Worm (Caenorhabditis elegans): ENCODE data around the gene clec-177.

Gene clec-177

DNA sequence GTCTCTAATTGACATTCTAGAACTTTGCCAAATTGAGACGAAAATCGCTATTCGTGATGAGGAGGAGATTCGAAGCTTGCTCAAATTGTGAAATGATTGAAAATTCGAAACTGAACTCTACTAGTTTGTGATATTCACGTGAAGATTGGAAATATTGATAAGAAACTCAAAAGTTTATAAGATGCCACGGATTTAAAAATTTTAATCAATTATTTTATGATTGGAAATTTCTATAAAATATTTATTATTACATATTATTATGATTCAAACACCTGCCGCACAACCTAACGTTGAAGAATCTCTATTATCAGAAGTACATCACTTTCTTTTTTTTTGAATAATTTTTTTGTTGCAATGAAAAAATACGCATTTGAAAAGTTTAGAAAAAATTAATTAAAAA lies 2.2 kb downstream of the clec-177 start, which contains the start of gene E03H12.7:
Gene E03H12.7 (minus strand): TSS at position 101 of the 400 bp plus-strand sequence.
- TF ChIP-seq ama-1 (optimal IDR thresholded peaks at IDR 0.05) (no peak), tbx-37 (GFP tag; conservative IDR thresholded peaks at IDR 0.05) (no peak), hmbx-1 (tag; optimal IDR thresholded peaks at IDR 0.05) (no peak), aly-1 (tag; optimal IDR thresholded peaks at IDR 0.05) (no peak), hmg-4 (GFP tag; optimal IDR thresholded peaks at IDR 0.05) (no peak), tbx-11 (GFP tag; IDR thresholded peaks at IDR 0.05) (no peak)

ce11 chrIV:4992089-4992488 lies 5.7 kb downstream of the clec-177 start, which contains the start of gene str-162:
Gene str-162 (plus strand): TSS chrIV:4992389.
- TF ChIP-seq hnd-1 (tag; optimal IDR thresholded peaks at IDR 0.05), result no peak
- no peak for TF ChIP-seq flt-1 (GFP tag; IDR thresholded peaks at IDR 0.05)
- TF ChIP-seq sea-1 (GFP tag; conservative IDR thresholded peaks at IDR 0.05), result no peak
- no peak for TF ChIP-seq aly-1 (tag; optimal IDR thresholded peaks at IDR 0.05)
- TF ChIP-seq hmg-4 (GFP tag; optimal IDR thresholded peaks at IDR 0.05), result no peak
- TF ChIP-seq B0310.2 (tag; optimal IDR thresholded peaks at IDR 0.05), result no peak
- TF ChIP-seq tbx-37 (GFP tag; conservative IDR thresholded peaks at IDR 0.05), result no peak
- no peak for TF ChIP-seq ama-1 (optimal IDR thresholded peaks at IDR 0.05)

- no peak for TF ChIP-seq hnd-1 (tag; optimal IDR thresholded peaks at IDR 0.05)
- no peak for TF ChIP-seq scrt-1 (GFP tag; IDR thresholded peaks at IDR 0.05)
- no peak for TF ChIP-seq sea-1 (GFP tag; conservative IDR thresholded peaks at IDR 0.05)
- TF ChIP-seq tbx-11 (GFP tag; IDR thresholded peaks at IDR 0.05), result no peak
- TF ChIP-seq ets-7 (tag; optimal IDR thresholded peaks at IDR 0.05), result no peak
- no peak for TF ChIP-seq hmg-4 (GFP tag; optimal IDR thresholded peaks at IDR 0.05)
- no peak for TF ChIP-seq tbx-37 (GFP tag; conservative IDR thresholded peaks at IDR 0.05)
- TF ChIP-seq ceh-36 (tag; optimal IDR thresholded peaks at IDR 0.05), result no peak
- no peak for TF ChIP-seq flt-1 (GFP tag; IDR thresholded peaks at IDR 0.05)
- TF ChIP-seq tra-4 (tag; optimal IDR thresholded peaks at IDR 0.05), result no peak
- TF ChIP-seq aly-1 (tag; optimal IDR thresholded peaks at IDR 0.05), result no peak
- TF ChIP-seq B0310.2 (tag; optimal IDR thresholded peaks at IDR 0.05), result no peak
- no peak for TF ChIP-seq ama-1 (optimal IDR thresholded peaks at IDR 0.05)
Observed at ce11 chrIV:4993128-4993527, 6.8 kb downstream of the clec-177 start.

- TF ChIP-seq F13C5.2 (tag; optimal IDR thresholded peaks at IDR 0.05), result no peak
- TF ChIP-seq tbx-11 (GFP tag; IDR thresholded peaks at IDR 0.05), result no peak
- no peak for TF ChIP-seq hnd-1 (tag; optimal IDR thresholded peaks at IDR 0.05)
- no peak for TF ChIP-seq ama-1 (optimal IDR thresholded peaks at IDR 0.05)
- no peak for TF ChIP-seq ceh-36 (tag; optimal IDR thresholded peaks at IDR 0.05)
- TF ChIP-seq flt-1 (GFP tag; IDR thresholded peaks at IDR 0.05), result no peak
- TF ChIP-seq hmbx-1 (tag; optimal IDR thresholded peaks at IDR 0.05), result no peak
- TF ChIP-seq aly-1 (tag; optimal IDR thresholded peaks at IDR 0.05), result no peak
Observed at ce11 chrIV:4995842-4996241, 9.5 kb downstream of the clec-177 start, which contains the start of gene ssq-2. Gene ssq-2 (plus strand): TSS chrIV:4996142.

ce11 chrIV:4996956-4997355 lies 10.6 kb downstream of the clec-177 start:
- TF ChIP-seq hnd-1 (tag; optimal IDR thresholded peaks at IDR 0.05) (no peak), aly-1 (tag; optimal IDR thresholded peaks at IDR 0.05) (no peak), ceh-13 (GFP tag; optimal IDR thresholded peaks at IDR 0.05) (no peak), F13C5.2 (tag; optimal IDR thresholded peaks at IDR 0.05) (no peak), tra-4 (tag; optimal IDR thresholded peaks at IDR 0.05) (no peak), ama-1 (optimal IDR thresholded peaks at IDR 0.05) (no peak), tbx-37 (GFP tag; conservative IDR thresholded peaks at IDR 0.05) (no peak), hmg-4 (GFP tag; optimal IDR thresholded peaks at IDR 0.05) (no peak), sea-1 (GFP tag; conservative IDR thresholded peaks at IDR 0.05) (no peak), B0310.2 (tag; optimal IDR thresholded peaks at IDR 0.05) (no peak), tbx-11 (GFP tag; IDR thresholded peaks at IDR 0.05) (no peak), pes-1 (GFP tag; IDR thresholded peaks at IDR 0.05) (no peak), flt-1 (GFP tag; IDR thresholded peaks at IDR 0.05) (no peak), ets-7 (tag; optimal IDR thresholded peaks at IDR 0.05) (no peak), ceh-36 (tag; optimal IDR thresholded peaks at IDR 0.05) (no peak), hmbx-1 (tag; optimal IDR thresholded peaks at IDR 0.05) (no peak), scrt-1 (GFP tag; IDR thresholded peaks at IDR 0.05) (no peak)

- TF ChIP-seq F13C5.2 (tag; optimal IDR thresholded peaks at IDR 0.05) (no peak), tbx-37 (GFP tag; conservative IDR thresholded peaks at IDR 0.05) (no peak), hmbx-1 (tag; optimal IDR thresholded peaks at IDR 0.05) (no peak), tra-4 (tag; optimal IDR thresholded peaks at IDR 0.05) (no peak), hnd-1 (tag; optimal IDR thresholded peaks at IDR 0.05) (no peak), sea-1 (GFP tag; conservative IDR thresholded peaks at IDR 0.05) (no peak), ama-1 (optimal IDR thresholded peaks at IDR 0.05) (no peak), aly-1 (tag; optimal IDR thresholded peaks at IDR 0.05) (no peak), scrt-1 (GFP tag; IDR thresholded peaks at IDR 0.05) (no peak), ceh-13 (GFP tag; optimal IDR thresholded peaks at IDR 0.05) (no peak), pes-1 (GFP tag; IDR thresholded peaks at IDR 0.05) (no peak), ets-7 (tag; optimal IDR thresholded peaks at IDR 0.05) (no peak), hmg-4 (GFP tag; optimal IDR thresholded peaks at IDR 0.05) (no peak), tbx-11 (GFP tag; IDR thresholded peaks at IDR 0.05) (no peak), B0310.2 (tag; optimal IDR thresholded peaks at IDR 0.05) (no peak), ceh-36 (tag; optimal IDR thresholded peaks at IDR 0.05) (no peak), flt-1 (GFP tag; IDR thresholded peaks at IDR 0.05) (no peak)
Observed at ce11 chrIV:5002448-5002847, 16.1 kb downstream of the clec-177 start, which contains the start of gene pes-1. Gene pes-1 (plus strand): TSS chrIV:5002748.

DNA sequence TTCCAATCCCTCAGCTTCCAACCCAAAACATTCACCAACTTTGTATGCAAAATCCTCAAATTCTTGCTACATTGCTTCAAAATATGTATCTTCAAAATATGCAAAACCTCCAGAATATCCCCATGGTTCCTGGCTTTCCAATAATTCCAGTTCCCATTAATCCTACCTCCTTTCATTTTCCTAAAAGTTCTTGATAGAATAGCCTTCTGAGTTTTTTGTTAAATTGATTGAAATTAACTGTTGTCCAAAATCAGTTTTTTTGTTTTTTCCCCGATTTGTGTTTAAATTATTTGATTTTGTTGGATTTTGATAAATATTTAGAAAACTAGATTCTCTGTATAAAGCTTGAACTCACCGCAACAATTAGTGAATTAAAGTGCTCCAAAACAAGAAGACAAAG lies 18.8 kb downstream of the clec-177 start:
- TF ChIP-seq pes-1 (GFP tag; IDR thresholded peaks at IDR 0.05) (no peak), sea-1 (GFP tag; conservative IDR thresholded peaks at IDR 0.05) (no peak), ama-1 (optimal IDR thresholded peaks at IDR 0.05) (no peak), ceh-13 (GFP tag; optimal IDR thresholded peaks at IDR 0.05) (no peak), ets-7 (tag; optimal IDR thresholded peaks at IDR 0.05) (no peak), F13C5.2 (tag; optimal IDR thresholded peaks at IDR 0.05) (no peak)

ce11 chrIV:5008378-5008777 lies 22.0 kb downstream of the clec-177 start, which contains the start of gene srm-2:
Gene srm-2 (plus strand): TSS chrIV:5008678.
- TF ChIP-seq aly-1 (tag; optimal IDR thresholded peaks at IDR 0.05), result no peak
- TF ChIP-seq sea-1 (GFP tag; conservative IDR thresholded peaks at IDR 0.05), result no peak
- TF ChIP-seq tra-4 (tag; optimal IDR thresholded peaks at IDR 0.05), result no peak
- TF ChIP-seq ceh-36 (tag; optimal IDR thresholded peaks at IDR 0.05), result no peak
- TF ChIP-seq scrt-1 (GFP tag; IDR thresholded peaks at IDR 0.05), result no peak
- no peak for TF ChIP-seq ets-7 (tag; optimal IDR thresholded peaks at IDR 0.05)
- no peak for TF ChIP-seq ceh-13 (GFP tag; optimal IDR thresholded peaks at IDR 0.05)
- TF ChIP-seq flt-1 (GFP tag; IDR thresholded peaks at IDR 0.05), result no peak
- TF ChIP-seq ama-1 (optimal IDR thresholded peaks at IDR 0.05), result no peak
- TF ChIP-seq hmg-4 (GFP tag; optimal IDR thresholded peaks at IDR 0.05), result no peak
- TF ChIP-seq B0310.2 (tag; optimal IDR thresholded peaks at IDR 0.05), result no peak
- TF ChIP-seq tbx-37 (GFP tag; conservative IDR thresholded peaks at IDR 0.05), result no peak
- no peak for TF ChIP-seq hmbx-1 (tag; optimal IDR thresholded peaks at IDR 0.05)

All from whole organism, early embryonic.